Worm (Caenorhabditis elegans) whole organism, L3 larva: ENCODE measurements around the gene srh-170.

ENCODE experiments used
- R02D3.7 ChIP-seq: fragments of 150-350 bp; optimal IDR thresholded peaks from 2 replicates; lab custom pipeline; 2014; ENCODE audit warnings: missing biosample characterization, missing genetic modification characterization
- fkh-10 ChIP-seq: sonication (generic microtip); optimal IDR thresholded peaks from 2 replicates; lab custom pipeline; 2017; ENCODE audit warnings: missing biosample characterization, missing genetic modification reagents, missing genetic modification characterization
- nhr-23 ChIP-seq: fragments of 150-350 bp; optimal IDR thresholded peaks from 2 replicates; lab custom pipeline; 2014; ENCODE audit warnings: missing biosample characterization, missing genetic modification reagents, missing genetic modification characterization
- nhr-237 ChIP-seq: fragments of 150-350 bp; optimal IDR thresholded peaks from 2 replicates; lab custom pipeline; 2014; ENCODE audit warnings: missing biosample characterization, missing genetic modification characterization
- nhr-25 ChIP-seq: sonication (generic microtip); optimal IDR thresholded peaks from 2 replicates; lab custom pipeline; 2017; ENCODE audit warnings: missing biosample characterization, missing genetic modification characterization

- TF ChIP-seq nhr-25 (tag; lab: Kevin White, UChicago) (no peak), nhr-23 (tag; lab: Kevin White, UChicago) (no peak), fkh-10 (no peak), R02D3.7 (tag; lab: Kevin White, UChicago) (no peak), nhr-237 (tag; lab: Kevin White, UChicago) (no peak)
Measured at ce11 chrV:15423601-15424000, 34.9 kb upstream of the srh-170 start, which contains the start of gene fbxa-104.
